Fruit fly (Drosophila melanogaster) whole organism, wandering third instar larva: Measurements from ENCODE around the gene rumi.

Experiments
- CrebA ChIP-seq: fragments of 200-800 bp; sonication (Bioruptor generic); optimal IDR thresholded peaks from 2 replicates; lab custom pipeline; 2016; ENCODE audit warnings: missing biosample characterization, mild to moderate bottlenecking, missing genetic modification characterization, borderline replicate concordance
- Dfd ChIP-seq: fragments of >200 bp; optimal IDR thresholded peaks from 2 replicates; lab custom pipeline; 2017; ENCODE audit warnings: missing biosample characterization, missing genetic modification characterization
- HLH106 ChIP-seq: fragments of 200-800 bp; optimal IDR thresholded peaks from 3 replicates; lab custom pipeline; 2019; ENCODE audit warnings: missing biosample characterization, mild to moderate bottlenecking, missing genetic modification characterization, moderate library complexity
- Rel ChIP-seq, 2 experiments: fragments of 200-800 bp; sonication (Bioruptor generic) in 1 of 2; optimal IDR thresholded peaks; 2 replicates in 1 of 2; 3 replicates in 1 of 2; lab custom pipeline; 2016 to 2019; ENCODE audit warnings: mild to moderate bottlenecking in 2 of 2, missing biosample characterization in 2 of 2, missing genetic modification characterization in 2 of 2, moderate library complexity in 1 of 2
- Vsx2 ChIP-seq: fragments of 200-300, 225-300 bp; sonication (Bioruptor generic); optimal IDR thresholded peaks from 2 replicates; lab custom pipeline; 2018; ENCODE audit warnings: missing biosample characterization, missing genetic modification characterization; ENCODE audit not compliant: partially characterized antibody
- dl ChIP-seq, 2 experiments: fragments of 175-275, 200-275 bp in 1 of 2; fragments of 200-275 bp in 1 of 2; sonication (Bioruptor generic); optimal IDR thresholded peaks; lab custom pipeline; 2018; ENCODE audit warnings: mild to moderate bottlenecking in 2 of 2, missing biosample characterization in 2 of 2, missing genetic modification characterization in 2 of 2, moderate library complexity in 2 of 2; ENCODE audit not compliant: partially characterized antibody in 2 of 2, insufficient read depth in 1 of 2
- ey ChIP-seq: fragments of 200-800 bp; sonication (Bioruptor generic); optimal IDR thresholded peaks from 2 replicates; lab custom pipeline; 2016; ENCODE audit warnings: missing biosample characterization, missing genetic modification characterization
- usp ChIP-seq: fragments of >200 bp; optimal IDR thresholded peaks from 2 replicates; lab custom pipeline; 2017; ENCODE audit warnings: missing biosample characterization, missing genetic modification characterization

DNA sequence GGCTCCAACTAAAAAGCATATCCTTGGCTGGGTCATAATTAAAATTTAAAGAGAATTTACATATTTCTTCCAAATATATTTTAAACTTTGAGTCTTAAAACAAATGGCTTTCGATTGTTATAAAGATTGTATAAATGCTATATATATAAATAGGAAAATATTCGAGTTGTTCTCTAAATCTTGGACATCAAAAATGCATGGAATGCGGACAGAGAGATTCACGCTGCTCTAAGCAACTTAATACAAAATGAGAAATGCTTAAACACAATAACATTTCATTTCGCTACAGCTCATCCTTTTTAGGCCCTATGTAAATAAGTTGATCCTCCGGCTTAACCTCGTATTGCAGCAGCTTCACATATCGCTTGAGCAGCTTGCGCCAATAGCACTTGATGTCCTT is 1.4 kb downstream of the rumi start, which contains the start of gene CG31139:
- TF ChIP-seq Rel (GFP tag; optimal IDR thresholded peaks at IDR 0.05; lab: Kevin White, UChicago) (no peak), Rel (tag; optimal IDR thresholded peaks at IDR 0.05; lab: Kevin White, UChicago) (no peak), HLH106 (tag; lab: Kevin White, UChicago) (no peak), ey (GFP tag; lab: Kevin White, UChicago) (no peak), usp (GFP tag; lab: Kevin White, UChicago) (no peak), Vsx2 (GFP tag; lab: Kevin White, UChicago) (no peak), CrebA (GFP tag; lab: Kevin White, UChicago) (no peak), Dfd (GFP tag; lab: Kevin White, UChicago) (no peak), dl (GFP tag; optimal IDR thresholded peaks at IDR 0.05; lab: Kevin White, UChicago; ENCODE audit: insufficient read depth in 1 of 2, partially characterized antibody in 2 of 2) (no peak)
